Worm (Caenorhabditis elegans) whole organism, mixed stage, embryonic: ENCODE measurements around the gene poml-4.

Experiments used
- M03D4.4 ChIP-seq: sonication (generic microtip); optimal IDR thresholded peaks from 2 replicates; lab custom pipeline; 2017; ENCODE audit warnings: mild to moderate bottlenecking, missing genetic modification characterization, missing compliant biosample characterization
- bed-3 ChIP-seq: fragments of 200-800 bp; sonication (Bioruptor generic); optimal IDR thresholded peaks from 3 replicates; lab custom pipeline; 2018; ENCODE audit warnings: mild to moderate bottlenecking, missing genetic modification characterization, moderate library complexity, missing compliant biosample characterization
- blmp-1 ChIP-seq: fragments of 150-350 bp; optimal IDR thresholded peaks from 2 replicates; lab custom pipeline; 2014; ENCODE audit warnings: missing biosample characterization, missing genetic modification characterization
- ceh-39 ChIP-seq: fragments of 150-350 bp; optimal IDR thresholded peaks from 2 replicates; lab custom pipeline; 2014; ENCODE audit warnings: missing biosample characterization, missing genetic modification characterization
- ceh-43 ChIP-seq: fragments of 200-800 bp; sonication (Bioruptor generic); optimal IDR thresholded peaks from 2 replicates; lab custom pipeline; 2018; ENCODE audit warnings: mild to moderate bottlenecking, missing genetic modification characterization, moderate library complexity, missing compliant biosample characterization
- ces-1 ChIP-seq: fragments of 150-350 bp; optimal IDR thresholded peaks from 2 replicates; lab custom pipeline; 2014; ENCODE audit warnings: missing biosample characterization, missing genetic modification reagents, missing genetic modification characterization
- cnd-1 ChIP-seq: fragments of 200-800 bp; sonication (Bioruptor generic); optimal IDR thresholded peaks from 2 replicates; lab custom pipeline; 2018; ENCODE audit warnings: mild to moderate bottlenecking, missing genetic modification characterization, missing compliant biosample characterization
- elt-3 ChIP-seq: fragments of 150-350 bp; optimal IDR thresholded peaks from 2 replicates; lab custom pipeline; 2014; ENCODE audit warnings: missing biosample characterization, missing genetic modification characterization
- ham-2 ChIP-seq: fragments of 200-800 bp; sonication (Bioruptor generic); optimal IDR thresholded peaks from 2 replicates; lab custom pipeline; 2018; ENCODE audit warnings: mild to moderate bottlenecking, missing genetic modification characterization, missing compliant biosample characterization
- lin-13 ChIP-seq: fragments of 150-350 bp; optimal IDR thresholded peaks from 2 replicates; lab custom pipeline; 2014; ENCODE audit warnings: missing biosample characterization, missing genetic modification characterization
- lsy-2 ChIP-seq: fragments of 150-350 bp; optimal IDR thresholded peaks from 2 replicates; lab custom pipeline; 2014; ENCODE audit warnings: missing biosample characterization, missing genetic modification characterization
- mab-5 ChIP-seq: fragments of 150-350 bp; optimal IDR thresholded peaks from 2 replicates; lab custom pipeline; 2014; ENCODE audit warnings: missing biosample characterization, missing genetic modification characterization
- nhr-2 ChIP-seq: fragments of 150-350 bp; optimal IDR thresholded peaks from 2 replicates; lab custom pipeline; 2014; ENCODE audit warnings: missing biosample characterization, missing genetic modification characterization
- nhr-237 ChIP-seq: fragments of 150-350 bp; optimal IDR thresholded peaks from 2 replicates; lab custom pipeline; 2014; ENCODE audit warnings: missing biosample characterization, missing genetic modification characterization
- nhr-28 ChIP-seq: fragments of 150-350 bp; optimal IDR thresholded peaks from 2 replicates; lab custom pipeline; 2014; ENCODE audit warnings: missing biosample characterization, missing genetic modification characterization
- sem-2 ChIP-seq: fragments of 200-800 bp; sonication (Bioruptor generic); optimal IDR thresholded peaks from 2 replicates; lab custom pipeline; 2018; ENCODE audit warnings: mild to moderate bottlenecking, missing genetic modification characterization, missing compliant biosample characterization
- sptf-1 ChIP-seq: sonication (generic microtip); optimal IDR thresholded peaks from 2 replicates; lab custom pipeline; 2017; ENCODE audit warnings: mild to moderate bottlenecking, missing genetic modification characterization, moderate library complexity, missing compliant biosample characterization
- unc-120 ChIP-seq: sonication (generic microtip); optimal IDR thresholded peaks from 2 replicates; lab custom pipeline; 2017; ENCODE audit warnings: missing genetic modification characterization, missing compliant biosample characterization; ENCODE audit not compliant: poor library complexity, severe bottlenecking
- unc-39 ChIP-seq: fragments of 150-350 bp; optimal IDR thresholded peaks from 2 replicates; lab custom pipeline; 2014; ENCODE audit warnings: missing biosample characterization, missing genetic modification characterization
- zip-8 ChIP-seq: fragments of 150-350 bp; optimal IDR thresholded peaks from 2 replicates; lab custom pipeline; 2014; ENCODE audit warnings: missing biosample characterization, missing genetic modification characterization
- ztf-11 ChIP-seq: fragments of 150-350 bp; optimal IDR thresholded peaks from 2 replicates; lab custom pipeline; 2014; ENCODE audit warnings: missing biosample characterization, missing genetic modification characterization

poml-4 gene

DNA sequence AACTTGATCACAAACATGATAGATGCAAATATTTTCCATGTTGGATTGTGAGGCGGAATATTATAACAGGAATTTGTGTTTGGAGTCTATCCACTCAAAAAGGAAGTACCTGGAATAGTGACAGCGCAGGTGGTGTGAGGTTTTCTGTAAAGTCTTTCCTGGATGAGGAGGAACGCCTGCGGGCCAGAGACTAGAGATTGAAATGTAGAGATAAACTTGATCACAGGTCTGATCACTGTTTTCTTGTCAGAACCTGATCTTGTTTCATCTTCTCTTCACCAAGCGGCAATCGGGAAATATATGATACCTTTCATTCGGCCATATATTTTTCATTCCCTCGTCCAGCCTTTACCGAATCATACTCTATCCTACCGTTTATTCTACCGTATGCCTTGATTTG lies 45.6 kb downstream of the poml-4 start, which contains the start of gene T07H3.8:
Gene T07H3.8, plus strand, starts transcription at position 301 of the 400 bp plus-strand sequence.
- TF ChIP-seq nhr-237 (tag; lab: Kevin White, UChicago) (no peak), unc-120 (tag; lab: Kevin White, UChicago) (no peak), zip-8 (tag; lab: Kevin White, UChicago) (no peak), M03D4.4 (tag; lab: Kevin White, UChicago) (no peak), sptf-1 (tag; lab: Kevin White, UChicago) (no peak), cnd-1 (tag; lab: Kevin White, UChicago) (no peak), nhr-2 (no peak), sem-2 (GFP tag; lab: Kevin White, UChicago) (no peak), ztf-11 (tag; lab: Kevin White, UChicago) (no peak), bed-3 (GFP tag; lab: Kevin White, UChicago) (no peak), nhr-28 (tag; lab: Kevin White, UChicago) (no peak), ham-2 (GFP tag; lab: Kevin White, UChicago) (no peak), ces-1 (GFP tag; lab: Kevin White, UChicago) (no peak), mab-5 (tag; lab: Kevin White, UChicago) (no peak), elt-3 (no peak), lin-13 (tag; lab: Kevin White, UChicago) (no peak), blmp-1 (tag; lab: Kevin White, UChicago) (no peak), ceh-43 (GFP tag; lab: Kevin White, UChicago) (no peak), ceh-39 (no peak), unc-39 (no peak)

DNA sequence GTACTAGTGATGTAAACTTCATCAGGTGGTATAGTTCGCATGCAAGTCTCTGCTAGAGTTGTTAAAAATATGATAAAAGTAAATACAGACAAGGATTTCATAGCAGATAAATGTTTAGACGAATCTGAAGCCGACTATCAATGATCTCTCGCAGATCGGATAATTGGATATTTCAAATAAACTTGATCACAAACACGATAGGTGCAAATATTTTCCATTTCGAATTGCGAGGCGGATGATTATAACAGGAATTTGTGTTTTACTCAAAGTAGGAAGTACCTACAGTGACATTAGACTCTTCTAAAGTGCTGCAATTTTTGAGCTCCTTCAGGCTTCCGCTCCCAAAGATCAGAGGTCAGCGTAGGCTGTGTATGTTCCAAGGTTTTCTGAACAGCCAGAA lies 49.1 kb downstream of the poml-4 start, which contains the start of gene T07H3.7:
Gene T07H3.7, minus strand, starts transcription at position 101 of the 400 bp plus-strand sequence.
- TF ChIP-seq lsy-2 (tag; lab: Kevin White, UChicago) (no peak), unc-39 (no peak)
